Worm (Caenorhabditis elegans) whole organism, L1 larva: ENCODE data around the gene srx-34.

Experiments used
- C04F5.9 ChIP-seq: sonication (generic microtip); optimal IDR thresholded peaks from 2 replicates; lab custom pipeline; 2016; ENCODE audit warnings: missing genetic modification characterization, missing compliant biosample characterization
- C16A3.4 ChIP-seq: fragments of 150-350 bp; optimal IDR thresholded peaks from 2 replicates; lab custom pipeline; 2014; ENCODE audit warnings: missing biosample characterization, missing genetic modification characterization
- C34B4.2 ChIP-seq: sonication (generic microtip); optimal IDR thresholded peaks from 2 replicates; lab custom pipeline; 2017; ENCODE audit warnings: mild to moderate bottlenecking, missing genetic modification characterization, missing compliant biosample characterization
- Y116A8C.19 ChIP-seq: sonication (generic microtip); optimal IDR thresholded peaks from 2 replicates; lab custom pipeline; 2016; ENCODE audit warnings: missing compliant biosample characterization, missing genetic modification characterization, borderline replicate concordance
- aha-1 ChIP-seq: fragments of 150-350 bp; optimal IDR thresholded peaks from 2 replicates; lab custom pipeline; 2014; ENCODE audit warnings: missing biosample characterization, missing genetic modification characterization
- alr-1 ChIP-seq: fragments of 200-800 bp; sonication (Bioruptor generic); optimal IDR thresholded peaks from 2 replicates; lab custom pipeline; 2018; ENCODE audit warnings: borderline replicate concordance, mild to moderate bottlenecking, missing genetic modification characterization, missing compliant biosample characterization
- aly-2 ChIP-seq: fragments of 150-350 bp; optimal IDR thresholded peaks from 2 replicates; lab custom pipeline; 2014; ENCODE audit warnings: missing biosample characterization, missing genetic modification characterization
- ceh-82 ChIP-seq, 3 experiments: fragments of 150-350 bp in 1 of 3; sonication (generic microtip) in 2 of 3; optimal IDR thresholded peaks; 2 replicates each; lab custom pipeline; 2014 to 2017; ENCODE audit warnings: missing biosample characterization in 3 of 3, missing genetic modification characterization in 3 of 3
- efl-3 ChIP-seq: fragments of 200-800 bp; sonication (Bioruptor generic); optimal IDR thresholded peaks from 2 replicates; lab custom pipeline; 2018; ENCODE audit warnings: mild to moderate bottlenecking, missing genetic modification characterization, missing compliant biosample characterization
- egl-27 ChIP-seq, 2 experiments: fragments of 150-350 bp in 1 of 2; sonication (generic microtip); optimal IDR thresholded peaks; 3 replicates each; lab custom pipeline; 2017 to 2018; ENCODE audit warnings: missing biosample characterization in 2 of 2, missing genetic modification characterization in 2 of 2, missing genetic modification reagents in 2 of 2
- elt-3 ChIP-seq, 6 experiments: fragments of 150-350 bp in 1 of 6; sonication (generic microtip); optimal IDR thresholded peaks; 2 replicates each; lab custom pipeline; 2017 to 2018; ENCODE audit warnings: missing biosample characterization in 6 of 6, missing genetic modification characterization in 6 of 6, inconsistent platforms in 1 of 6
- fkh-8 ChIP-seq: sonication (generic microtip); optimal IDR thresholded peaks from 2 replicates; lab custom pipeline; 2016; ENCODE audit warnings: mild to moderate bottlenecking, missing genetic modification characterization, missing compliant biosample characterization
- grh-1 ChIP-seq: fragments of 200-800 bp; sonication (Bioruptor generic); IDR thresholded peaks from 2 replicates; pipeline ENCODE4 v1.3.6; 2022; ENCODE audit warnings: missing genetic modification reagents, missing genetic modification characterization, missing compliant biosample characterization
- hlh-17 ChIP-seq: fragments of 200-800 bp; sonication (Bioruptor generic); optimal IDR thresholded peaks from 2 replicates; lab custom pipeline; 2018; ENCODE audit warnings: missing genetic modification characterization, mild to moderate bottlenecking, missing compliant biosample characterization, moderate library complexity, borderline replicate concordance
- hlh-4 ChIP-seq: sonication (generic microtip); optimal IDR thresholded peaks from 2 replicates; lab custom pipeline; 2016; ENCODE audit warnings: mild to moderate bottlenecking, missing genetic modification characterization, missing compliant biosample characterization
- hpl-2 ChIP-seq: fragments of 150-350 bp; optimal IDR thresholded peaks from 2 replicates; lab custom pipeline; 2014; ENCODE audit warnings: missing biosample characterization, missing genetic modification reagents, missing genetic modification characterization
- irx-1 ChIP-seq: sonication (generic microtip); optimal IDR thresholded peaks from 2 replicates; lab custom pipeline; 2016; ENCODE audit warnings: missing genetic modification characterization, missing compliant biosample characterization
- isw-1 ChIP-seq: fragments of 200-800 bp; sonication (Bioruptor generic); IDR thresholded peaks from 2 replicates; pipeline ENCODE4 v1.3.6; 2022; ENCODE audit warnings: missing genetic modification characterization, missing compliant biosample characterization
- jun-1 ChIP-seq: fragments of 150-350 bp; optimal IDR thresholded peaks from 2 replicates; lab custom pipeline; 2014; ENCODE audit warnings: missing biosample characterization, missing genetic modification reagents, missing genetic modification characterization
- lin-14 ChIP-seq: fragments of 200-800 bp; sonication (Bioruptor generic); optimal IDR thresholded peaks from 2 replicates; lab custom pipeline; 2018; ENCODE audit warnings: mild to moderate bottlenecking, missing genetic modification characterization, moderate library complexity, missing compliant biosample characterization
- lin-35 ChIP-seq, 2 experiments: fragments of 150-350 bp; optimal IDR thresholded peaks; 2 replicates each; lab custom pipeline; 2014; ENCODE audit warnings: missing biosample characterization in 2 of 2, missing genetic modification characterization in 2 of 2, missing genetic modification reagents in 2 of 2
- lin-39 ChIP-seq: fragments of 150-350 bp; optimal IDR thresholded peaks from 2 replicates; lab custom pipeline; 2014; ENCODE audit warnings: missing biosample characterization, missing genetic modification reagents, missing genetic modification characterization
- lir-3 ChIP-seq: sonication (generic microtip); optimal IDR thresholded peaks from 2 replicates; lab custom pipeline; 2016; ENCODE audit warnings: mild to moderate bottlenecking, missing genetic modification characterization, moderate library complexity, missing compliant biosample characterization; ENCODE audit not compliant: poor library complexity
- lsy-2 ChIP-seq, 2 experiments: fragments of 150-350 bp; optimal IDR thresholded peaks; 2 replicates each; lab custom pipeline; 2014; ENCODE audit warnings: missing biosample characterization in 2 of 2, missing genetic modification characterization in 2 of 2
- mab-9 ChIP-seq: fragments of 200-800 bp; sonication (Bioruptor generic); IDR thresholded peaks from 2 replicates; pipeline ENCODE4 v1.3.6; 2022; ENCODE audit warnings: missing genetic modification reagents, missing genetic modification characterization, missing compliant biosample characterization
- mef-2 ChIP-seq: fragments of 150-350 bp; optimal IDR thresholded peaks from 2 replicates; lab custom pipeline; 2014; ENCODE audit warnings: missing biosample characterization, missing genetic modification characterization
- nhr-11 ChIP-seq: fragments of 150-350 bp; optimal IDR thresholded peaks from 2 replicates; lab custom pipeline; 2014; ENCODE audit warnings: missing biosample characterization, missing genetic modification characterization
- nhr-19 ChIP-seq: fragments of 200-800 bp; sonication (Bioruptor generic); conservative IDR thresholded peaks from 2 replicates; pipeline ENCODE4 v1.3.6; 2022; ENCODE audit warnings: missing genetic modification characterization, missing compliant biosample characterization
- nhr-20 ChIP-seq: sonication (generic microtip); optimal IDR thresholded peaks from 2 replicates; lab custom pipeline; 2016; ENCODE audit warnings: mild to moderate bottlenecking, missing genetic modification characterization, missing compliant biosample characterization
- nhr-47 ChIP-seq: sonication (generic microtip); optimal IDR thresholded peaks from 2 replicates; lab custom pipeline; 2016; ENCODE audit warnings: mild to moderate bottlenecking, missing genetic modification characterization, moderate library complexity, missing compliant biosample characterization
- nhr-71 ChIP-seq: sonication (generic microtip); optimal IDR thresholded peaks from 2 replicates; lab custom pipeline; 2016; ENCODE audit warnings: mild to moderate bottlenecking, missing genetic modification characterization, moderate library complexity, missing compliant biosample characterization
- nhr-85 ChIP-seq: sonication (generic microtip); peaks from one replicate; lab custom pipeline; 2016; ENCODE audit warnings: missing genetic modification characterization, inconsistent platforms, missing compliant biosample characterization
- pqm-1 ChIP-seq: sonication (generic microtip); optimal IDR thresholded peaks from 3 replicates; lab custom pipeline; 2017; ENCODE audit warnings: missing biosample characterization, missing genetic modification characterization
- skn-1 ChIP-seq: fragments of 150-350 bp; optimal IDR thresholded peaks from 2 replicates; lab custom pipeline; 2014; ENCODE audit warnings: missing biosample characterization, missing genetic modification characterization
- snpc-4 ChIP-seq: fragments of 150-350 bp; optimal IDR thresholded peaks from 2 replicates; lab custom pipeline; 2014; ENCODE audit warnings: missing biosample characterization, missing genetic modification characterization
- snu-23 ChIP-seq: sonication (generic microtip); optimal IDR thresholded peaks from 2 replicates; lab custom pipeline; 2016; ENCODE audit warnings: missing genetic modification characterization, missing compliant biosample characterization
- sox-4 ChIP-seq: sonication (generic microtip); optimal IDR thresholded peaks from 2 replicates; lab custom pipeline; 2016; ENCODE audit warnings: missing genetic modification characterization, missing compliant biosample characterization
- sup-37 ChIP-seq: fragments of 200-800 bp; sonication (Bioruptor generic); optimal IDR thresholded peaks from 2 replicates; lab custom pipeline; 2018; ENCODE audit warnings: mild to moderate bottlenecking, missing genetic modification characterization, missing compliant biosample characterization
- swsn-7 ChIP-seq: sonication (generic microtip); optimal IDR thresholded peaks from 2 replicates; lab custom pipeline; 2016; ENCODE audit warnings: missing genetic modification characterization, missing compliant biosample characterization
- unc-30 ChIP-seq: sonication (generic microtip); optimal IDR thresholded peaks from 2 replicates; lab custom pipeline; 2017; ENCODE audit warnings: missing biosample characterization, missing genetic modification characterization
- unc-86 ChIP-seq: sonication (generic microtip); optimal IDR thresholded peaks from 2 replicates; lab custom pipeline; 2016; ENCODE audit warnings: missing genetic modification characterization, missing compliant biosample characterization
- unc-98 ChIP-seq: fragments of 200-800 bp; sonication (Bioruptor generic); IDR thresholded peaks from 2 replicates; pipeline ENCODE4 v1.3.6; 2022; ENCODE audit warnings: missing genetic modification characterization, missing compliant biosample characterization
- vab-15 ChIP-seq: sonication (generic microtip); optimal IDR thresholded peaks from 2 replicates; lab custom pipeline; 2017; ENCODE audit warnings: missing genotype, mild to moderate bottlenecking, missing genetic modification characterization, missing compliant biosample characterization
- zip-4 ChIP-seq: fragments of 200-800 bp; sonication (Bioruptor generic); optimal IDR thresholded peaks from 2 replicates; lab custom pipeline; 2018; ENCODE audit warnings: mild to moderate bottlenecking, missing genetic modification characterization, moderate library complexity, missing compliant biosample characterization

The srx-34 gene

ce11 chrV:7163477-7164114 is 43.5 kb upstream of the srx-34 start, which contains the start of gene ugt-41:
ugt-41 (minus strand) TSS chrV:7163595.
- TF ChIP-seq hpl-2 = no peak
- TF ChIP-seq nhr-85 (tag; lab: Kevin White, UChicago) = peak; percentile 52
- no peak for TF ChIP-seq unc-30 (tag; lab: Kevin White, UChicago)
- TF ChIP-seq lin-14 (GFP tag; lab: Kevin White, UChicago) = peak; percentile 22
- no peak for TF ChIP-seq grh-1 (GFP tag; lab: Robert Waterston, UW)
- no peak for TF ChIP-seq swsn-7 (tag; lab: Kevin White, UChicago)
- no peak for TF ChIP-seq nhr-11 (tag; lab: Kevin White, UChicago)
- TF ChIP-seq mab-9 (GFP tag; lab: Robert Waterston, UW) = no peak
- TF ChIP-seq C04F5.9 (tag; lab: Kevin White, UChicago) = no peak
- TF ChIP-seq jun-1 = no peak
- peak; percentile 4 for TF ChIP-seq nhr-71 (tag; lab: Kevin White, UChicago)
- TF ChIP-seq lin-35 (GFP tag; optimal IDR thresholded peaks at IDR 0.05; lab: Kevin White, UChicago) = no peak
- TF ChIP-seq mef-2 (tag; lab: Kevin White, UChicago) = no peak
- TF ChIP-seq sox-4 (tag; lab: Kevin White, UChicago) = no peak
- no peak for TF ChIP-seq unc-86
- TF ChIP-seq aha-1 = no peak
- no peak for TF ChIP-seq hlh-17
- TF ChIP-seq nhr-47 (tag; lab: Kevin White, UChicago) = no peak
- no peak for TF ChIP-seq skn-1
- no peak for TF ChIP-seq vab-15
- peak in 1 of 6 experiments; percentile 4 for TF ChIP-seq elt-3 (tag; optimal IDR thresholded peaks at IDR 0.05; lab: Kevin White, UChicago)
- TF ChIP-seq sup-37 (GFP tag; lab: Kevin White, UChicago) = no peak
- TF ChIP-seq zip-4 (GFP tag; lab: Kevin White, UChicago) = no peak
- no peak for TF ChIP-seq fkh-8 (tag; lab: Kevin White, UChicago)
- TF ChIP-seq aly-2 (tag; lab: Kevin White, UChicago) = no peak
- no peak for TF ChIP-seq isw-1
- TF ChIP-seq snpc-4 (tag; lab: Kevin White, UChicago) = no peak
- TF ChIP-seq snu-23 (GFP tag; lab: Kevin White, UChicago) = no peak
- TF ChIP-seq efl-3 (GFP tag; lab: Kevin White, UChicago) = no peak
- TF ChIP-seq nhr-20 = peak; percentile 39
- no peak for TF ChIP-seq ceh-82 (tag; optimal IDR thresholded peaks at IDR 0.05; lab: Kevin White, UChicago)
- TF ChIP-seq egl-27 (tag; optimal IDR thresholded peaks at IDR 0.05; lab: Kevin White, UChicago) = no peak
- TF ChIP-seq lir-3 = no peak
- TF ChIP-seq hlh-4 = no peak
- no peak for TF ChIP-seq lsy-2 (tag; optimal IDR thresholded peaks at IDR 0.05; lab: Kevin White, UChicago)
- TF ChIP-seq unc-98 (GFP tag; lab: Robert Waterston, UW) = no peak
- TF ChIP-seq C16A3.4 (tag; lab: Kevin White, UChicago) = no peak
- TF ChIP-seq Y116A8C.19 = no peak
- 0 out of 2 replicates have a peak, but pooled peaks have one; percentile 4 for TF ChIP-seq nhr-19 (GFP tag; lab: Robert Waterston, UW)
- no peak for TF ChIP-seq pqm-1 (tag; lab: Kevin White, UChicago)
- TF ChIP-seq lin-39 (tag; lab: Kevin White, UChicago) = no peak
- TF ChIP-seq alr-1 = no peak
- TF ChIP-seq C34B4.2 = no peak
- TF ChIP-seq irx-1 = no peak
- TF ChIP-seq, all 84 proteins: peak for 6
